Worm (Caenorhabditis elegans) whole organism, young adult: ENCODE data around the gene nlp-6.

Experiments
- B0336.3 ChIP-seq: fragments of 200-800 bp; sonication (Bioruptor generic); IDR thresholded peaks from 2 replicates; pipeline ENCODE4 v1.3.6; 2022; ENCODE audit warnings: missing genetic modification characterization, missing compliant biosample characterization
- C06A6.2 ChIP-seq: fragments of 200-800 bp; sonication (Bioruptor generic); conservative IDR thresholded peaks from 2 replicates; pipeline ENCODE4 v1.3.6; 2022; ENCODE audit warnings: missing genetic modification characterization, missing compliant biosample characterization
- F22D6.2 ChIP-seq: sonication (generic microtip); optimal IDR thresholded peaks from 2 replicates; lab custom pipeline; 2016; ENCODE audit warnings: mild to moderate bottlenecking, missing genetic modification characterization, missing compliant biosample characterization
- K11D2.4 ChIP-seq: fragments of 200-800 bp; sonication (Bioruptor generic); IDR thresholded peaks from 2 replicates; pipeline ENCODE4 v1.3.6; 2022; ENCODE audit warnings: missing genetic modification reagents, missing genetic modification characterization, missing compliant biosample characterization
- K12H6.12 ChIP-seq: fragments of 200-800 bp; sonication (Bioruptor generic); optimal IDR thresholded peaks from 2 replicates; lab custom pipeline; 2018; ENCODE audit warnings: mild to moderate bottlenecking, missing genetic modification characterization, missing compliant biosample characterization
- Y79H2A.3 ChIP-seq: fragments of 200-800 bp; sonication (Bioruptor generic); conservative IDR thresholded peaks from 2 replicates; pipeline ENCODE4 v1.3.6; 2022; ENCODE audit warnings: missing genetic modification reagents, missing genetic modification characterization, missing compliant biosample characterization
- Y95B8A.8 ChIP-seq: fragments of 200-800 bp; sonication (Bioruptor generic); IDR thresholded peaks from 2 replicates; pipeline ENCODE4 v1.3.6; 2022; ENCODE audit warnings: missing genetic modification reagents, missing genetic modification characterization, missing compliant biosample characterization
- aptf-2 ChIP-seq: fragments of 200-800 bp; sonication (Bioruptor generic); conservative IDR thresholded peaks from 2 replicates; pipeline ENCODE4 v1.3.6; 2022; ENCODE audit warnings: missing genetic modification reagents, missing genetic modification characterization, missing compliant biosample characterization
- attf-5 ChIP-seq: fragments of 200-800 bp; sonication (Bioruptor generic); optimal IDR thresholded peaks from 2 replicates; lab custom pipeline; 2018; ENCODE audit warnings: mild to moderate bottlenecking, missing genetic modification characterization, missing compliant biosample characterization
- bed-2 ChIP-seq: fragments of 200-800 bp; sonication (Bioruptor generic); IDR thresholded peaks from 2 replicates; pipeline ENCODE4 v1.3.6; 2022; ENCODE audit warnings: missing genetic modification reagents, missing genetic modification characterization, missing compliant biosample characterization
- cebp-1 ChIP-seq, 2 experiments: fragments of 200-800 bp in 1 of 2; sonication (Bioruptor generic) in 1 of 2; sonication (generic microtip) in 1 of 2; IDR thresholded peaks in 1 of 2; optimal IDR thresholded peaks in 1 of 2; 2 replicates each; pipeline versions ENCODE4 v1.3.6 to Lab custom; 2017 to 2022; ENCODE audit warnings: missing compliant biosample characterization in 2 of 2, missing genetic modification characterization in 2 of 2, mild to moderate bottlenecking in 1 of 2, missing genetic modification reagents in 1 of 2, moderate library complexity in 1 of 2
- ceh-100 ChIP-seq: fragments of 200-800 bp; sonication (Bioruptor generic); IDR thresholded peaks from 2 replicates; pipeline ENCODE4 v1.3.6; 2022; ENCODE audit warnings: missing genetic modification reagents, missing genetic modification characterization, missing compliant biosample characterization
- ceh-27 ChIP-seq: fragments of 200-800 bp; sonication (Bioruptor generic); optimal IDR thresholded peaks from 2 replicates; lab custom pipeline; 2018; ENCODE audit warnings: mild to moderate bottlenecking, missing genetic modification characterization, moderate library complexity, missing compliant biosample characterization
- chd-7 ChIP-seq: sonication (generic microtip); optimal IDR thresholded peaks from 2 replicates; lab custom pipeline; 2016; ENCODE audit warnings: mild to moderate bottlenecking, missing genetic modification characterization, moderate library complexity, missing compliant biosample characterization
- dox-1 ChIP-seq: fragments of 200-800 bp; sonication (Bioruptor generic); IDR thresholded peaks from 2 replicates; pipeline ENCODE4 v1.3.6; 2022; ENCODE audit warnings: missing genetic modification reagents, missing genetic modification characterization, missing compliant biosample characterization
- dpl-1 ChIP-seq: fragments of 150-350 bp; optimal IDR thresholded peaks from 2 replicates; lab custom pipeline; 2014; ENCODE audit warnings: missing biosample characterization, missing genetic modification reagents, missing genetic modification characterization
- egl-44 ChIP-seq: fragments of 200-800 bp; sonication (Bioruptor generic); IDR thresholded peaks from 2 replicates; pipeline ENCODE4 v1.3.6; 2022; ENCODE audit warnings: missing genetic modification reagents, missing genetic modification characterization, missing compliant biosample characterization
- egrh-3 ChIP-seq: fragments of 200-800 bp; sonication (Bioruptor generic); IDR thresholded peaks from 2 replicates; pipeline ENCODE4 v1.3.6; 2022; ENCODE audit warnings: missing genetic modification reagents, missing genetic modification characterization, missing compliant biosample characterization
- hmg-20 ChIP-seq: fragments of 200-800 bp; sonication (Bioruptor generic); IDR thresholded peaks from 2 replicates; pipeline ENCODE4 v1.3.6; 2022; ENCODE audit warnings: missing genetic modification reagents, missing genetic modification characterization, missing compliant biosample characterization
- hsf-1 ChIP-seq: fragments of 200-800 bp; sonication (Bioruptor generic); IDR thresholded peaks from 2 replicates; pipeline ENCODE4 v1.3.6; 2022; ENCODE audit warnings: missing genetic modification reagents, missing genetic modification characterization, missing compliant biosample characterization
- let-607 ChIP-seq, 2 experiments: fragments of 200-800 bp in 1 of 2; sonication (Bioruptor generic) in 1 of 2; sonication (generic microtip) in 1 of 2; optimal IDR thresholded peaks; 2 replicates each; lab custom pipeline; 2016 to 2018; ENCODE audit warnings: mild to moderate bottlenecking in 2 of 2, missing compliant biosample characterization in 2 of 2, missing genetic modification characterization in 2 of 2, moderate library complexity in 2 of 2, missing genotype in 1 of 2
- lin-26 ChIP-seq: fragments of 200-800 bp; sonication (Bioruptor generic); IDR thresholded peaks from 2 replicates; pipeline ENCODE4 v1.3.6; 2022; ENCODE audit warnings: missing genetic modification reagents, missing genetic modification characterization, missing compliant biosample characterization
- lin-40 ChIP-seq: sonication (generic microtip); optimal IDR thresholded peaks from 2 replicates; lab custom pipeline; 2016; ENCODE audit warnings: missing genetic modification characterization, mild to moderate bottlenecking, missing compliant biosample characterization, missing genotype, missing genetic modification reagents
- lir-1 ChIP-seq: fragments of 200-800 bp; sonication (Bioruptor generic); conservative IDR thresholded peaks from 2 replicates; pipeline ENCODE4 v1.3.6; 2022; ENCODE audit warnings: missing genetic modification reagents, missing genetic modification characterization, missing compliant biosample characterization
- lsl-1 ChIP-seq: fragments of 200-800 bp; sonication (Bioruptor generic); optimal IDR thresholded peaks from 2 replicates; lab custom pipeline; 2018; ENCODE audit warnings: mild to moderate bottlenecking, missing genetic modification characterization, moderate library complexity, missing compliant biosample characterization
- madf-10 ChIP-seq: sonication (generic microtip); optimal IDR thresholded peaks from 2 replicates; lab custom pipeline; 2016; ENCODE audit warnings: mild to moderate bottlenecking, missing genetic modification characterization, missing compliant biosample characterization
- mcd-1 ChIP-seq: fragments of 200-800 bp; sonication (Bioruptor generic); IDR thresholded peaks from 2 replicates; pipeline ENCODE4 v1.3.6; 2022; ENCODE audit warnings: missing genetic modification reagents, missing genetic modification characterization, missing compliant biosample characterization
- mes-4 ChIP-seq: sonication (generic microtip); optimal IDR thresholded peaks from 2 replicates; lab custom pipeline; 2016; ENCODE audit warnings: missing genotype, missing genetic modification characterization, missing compliant biosample characterization
- nfyb-1 ChIP-seq: fragments of 200-800 bp; sonication (Bioruptor generic); IDR thresholded peaks from 2 replicates; pipeline ENCODE4 v1.3.6; 2022; ENCODE audit warnings: missing genetic modification reagents, missing genetic modification characterization, missing compliant biosample characterization
- nhr-80 ChIP-seq: sonication (generic microtip); optimal IDR thresholded peaks from 2 replicates; lab custom pipeline; 2016; ENCODE audit warnings: missing genetic modification characterization, missing compliant biosample characterization
- pbrm-1 ChIP-seq: fragments of 200-800 bp; sonication (Bioruptor generic); IDR thresholded peaks from 2 replicates; pipeline ENCODE4 v1.3.6; 2022; ENCODE audit warnings: missing genetic modification reagents, missing genetic modification characterization, missing compliant biosample characterization
- sea-2 ChIP-seq: fragments of 200-800 bp; sonication (Bioruptor generic); IDR thresholded peaks from 2 replicates; pipeline ENCODE4 v1.3.6; 2022; ENCODE audit warnings: missing genetic modification characterization, missing compliant biosample characterization
- snpc-4 ChIP-seq, 5 experiments: fragments of 150-350 bp in 1 of 5; sonication (generic microtip) in 4 of 5; optimal IDR thresholded peaks; 2 replicates each; lab custom pipeline; 2014 to 2018; ENCODE audit warnings: missing genetic modification characterization in 5 of 5, missing biosample characterization in 3 of 5, antibody characterized with exemption in 2 of 5, mild to moderate bottlenecking in 2 of 5, missing compliant biosample characterization in 2 of 5, missing genotype in 2 of 5, moderate library complexity in 2 of 5, missing genetic modification reagents in 1 of 5
- somi-1 ChIP-seq: fragments of 200-800 bp; sonication (Bioruptor generic); optimal IDR thresholded peaks from 2 replicates; lab custom pipeline; 2018; ENCODE audit warnings: mild to moderate bottlenecking, missing genetic modification characterization, missing compliant biosample characterization
- sptf-2 ChIP-seq: fragments of 200-800 bp; sonication (Bioruptor generic); optimal IDR thresholded peaks from 2 replicates; lab custom pipeline; 2018; ENCODE audit warnings: mild to moderate bottlenecking, missing genetic modification characterization, missing compliant biosample characterization
- tbp1 ChIP-seq: fragments of 200-800 bp; sonication (Bioruptor generic); optimal IDR thresholded peaks from 2 replicates; lab custom pipeline; 2018; ENCODE audit warnings: mild to moderate bottlenecking, missing genetic modification characterization, missing compliant biosample characterization
- unc-62 ChIP-seq: fragments of 150-350 bp; optimal IDR thresholded peaks from 2 replicates; lab custom pipeline; 2014; ENCODE audit warnings: missing biosample characterization, missing genetic modification reagents, missing genetic modification characterization
- zfh-2 ChIP-seq: fragments of 200-800 bp; sonication (Bioruptor generic); conservative IDR thresholded peaks from 2 replicates; pipeline ENCODE4 v1.3.6; 2022; ENCODE audit warnings: missing genetic modification reagents, missing genetic modification characterization, missing compliant biosample characterization
- ztf-22 ChIP-seq: fragments of 200-800 bp; sonication (Bioruptor generic); optimal IDR thresholded peaks from 2 replicates; lab custom pipeline; 2018; ENCODE audit warnings: mild to moderate bottlenecking, missing genetic modification characterization, moderate library complexity, missing compliant biosample characterization
- ztf-26 ChIP-seq: sonication (generic microtip); optimal IDR thresholded peaks from 2 replicates; lab custom pipeline; 2017; ENCODE audit warnings: missing genetic modification characterization, missing compliant biosample characterization

Gene nlp-6

DNA sequence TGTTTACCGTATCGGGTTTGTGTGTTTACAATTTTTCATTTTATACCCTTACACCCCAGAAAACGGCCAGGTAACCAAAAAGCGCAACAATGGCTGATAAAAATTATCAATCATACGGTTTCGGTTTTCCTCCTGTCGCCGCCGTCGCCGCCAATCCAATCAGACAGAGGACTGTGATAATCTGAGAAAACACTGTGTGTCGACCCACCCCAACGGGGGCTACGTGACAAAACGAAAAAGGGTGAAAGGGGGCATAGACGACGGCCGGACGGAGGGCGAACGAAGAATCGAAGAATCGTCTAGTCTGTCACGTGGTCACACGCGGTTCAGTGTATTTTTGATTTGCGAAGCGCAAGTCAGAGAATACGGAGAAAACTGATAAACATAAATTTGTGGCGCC is 31.4 kb upstream of the nlp-6 start:
- TF ChIP-seq ceh-100 (GFP tag; lab: Robert Waterston, UW) (no peak), zfh-2 (peak; percentile 77), let-607 (tag; optimal IDR thresholded peaks at IDR 0.05; lab: Kevin White, UChicago) (peak; percentile 20 to 51), ceh-27 (peak; percentile 61), nfyb-1 (GFP tag; lab: Robert Waterston, UW) (peak; percentile 77), mes-4 (tag; lab: Kevin White, UChicago) (no peak), nhr-80 (tag; lab: Kevin White, UChicago) (peak; percentile 73), K12H6.12 (tag; lab: Kevin White, UChicago) (peak; percentile 36), ztf-26 (tag; lab: Kevin White, UChicago) (peak; percentile 83), chd-7 (peak; percentile 72), somi-1 (GFP tag; lab: Kevin White, UChicago) (peak; percentile 74), ztf-22 (peak; percentile 51), cebp-1 (GFP tag; IDR thresholded peaks at IDR 0.05; lab: Robert Waterston, UW) (no peak), cebp-1 (tag; optimal IDR thresholded peaks at IDR 0.05; lab: Kevin White, UChicago) (peak; percentile 61), dpl-1 (GFP tag; lab: Kevin White, UChicago) (no peak), unc-62 (no peak), egl-44 (GFP tag; lab: Robert Waterston, UW) (peak; percentile 70; the same call in 1 of the 2 replicates), mcd-1 (GFP tag; lab: Robert Waterston, UW) (peak; percentile 50), lin-26 (0 out of 2 replicates have a peak, but pooled peaks have one; percentile 32), pbrm-1 (0 out of 2 replicates have a peak, but pooled peaks have one; percentile 10), lir-1 (GFP tag; lab: Robert Waterston, UW) (no peak), C06A6.2 (GFP tag; lab: Robert Waterston, UW) (0 out of 2 replicates have a peak, but pooled peaks have one; percentile 44), madf-10 (peak; percentile 23), snpc-4 (GFP tag; optimal IDR thresholded peaks at IDR 0.05; lab: Kevin White, UChicago) (no peak), snpc-4 (tag; optimal IDR thresholded peaks at IDR 0.05; lab: Kevin White, UChicago) (peak in 1 of 4 experiments; percentile 29), lin-40 (peak; percentile 72), Y79H2A.3 (GFP tag; lab: Robert Waterston, UW) (no peak), dox-1 (GFP tag; lab: Robert Waterston, UW) (peak; percentile 49; the same call in 1 of the 2 replicates), tbp1 (GFP tag; lab: Kevin White, UChicago) (peak; percentile 14), F22D6.2 (tag; lab: Kevin White, UChicago) (peak; percentile 32), attf-5 (GFP tag; lab: Kevin White, UChicago) (peak; percentile 35), sptf-2 (peak; percentile 7), lsl-1 (GFP tag; lab: Kevin White, UChicago) (no peak), B0336.3 (peak; percentile 78), Y95B8A.8 (GFP tag; lab: Robert Waterston, UW) (no peak), K11D2.4 (GFP tag; lab: Robert Waterston, UW) (0 out of 2 replicates have a peak, but pooled peaks have one; percentile 30), egrh-3 (0 out of 2 replicates have a peak, but pooled peaks have one; percentile 14)

DNA sequence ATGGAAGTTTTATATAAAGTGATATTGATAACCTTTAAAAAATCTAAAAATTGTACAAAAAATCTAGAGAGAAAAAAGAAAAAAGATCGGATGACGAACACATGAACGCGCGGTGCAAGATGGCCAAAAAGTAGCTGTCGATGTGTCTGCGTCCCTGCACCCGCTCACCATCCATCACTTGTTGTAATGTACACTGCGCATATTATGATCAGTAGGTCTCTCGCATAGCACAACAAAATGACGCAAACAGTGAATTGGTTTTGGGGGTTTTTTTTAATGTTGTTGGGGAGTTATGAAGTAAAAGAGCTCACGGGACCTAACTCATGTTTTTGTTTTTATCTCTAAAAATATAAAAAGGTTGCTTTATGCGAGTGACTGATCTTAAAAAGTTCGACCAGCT is 30.5 kb upstream of the nlp-6 start:
- TF ChIP-seq lsl-1 (GFP tag; lab: Kevin White, UChicago) (no peak), dox-1 (GFP tag; lab: Robert Waterston, UW) (peak; percentile 50; the same call in 1 of the 2 replicates), nfyb-1 (GFP tag; lab: Robert Waterston, UW) (peak; percentile 15; the same call in 1 of the 2 replicates), bed-2 (no peak), hsf-1 (GFP tag; lab: Robert Waterston, UW) (no peak), nhr-80 (tag; lab: Kevin White, UChicago) (peak; percentile 14), sea-2 (GFP tag; lab: Robert Waterston, UW) (no peak), hmg-20 (GFP tag; lab: Robert Waterston, UW) (no peak), attf-5 (GFP tag; lab: Kevin White, UChicago) (peak; percentile 5), aptf-2 (GFP tag; lab: Robert Waterston, UW) (no peak), pbrm-1 (no peak)
- TF ChIP-seq, all 124 proteins: peak for 4
